Worm (Caenorhabditis elegans) whole organism, midembryonic: ENCODE data around the gene fbxb-95.

Source experiments
- cog-1 ChIP-seq: sonication (generic microtip); optimal IDR thresholded peaks from 2 replicates; lab custom pipeline; 2016; ENCODE audit warnings: missing genetic modification characterization, missing compliant biosample characterization
- med-1 ChIP-seq: sonication (generic microtip); optimal IDR thresholded peaks from 2 replicates; lab custom pipeline; 2017; ENCODE audit warnings: missing genetic modification characterization, mild to moderate bottlenecking, missing compliant biosample characterization, antibody characterized with exemption, missing genetic modification reagents; ENCODE audit not compliant: insufficient read depth
- ztf-29 ChIP-seq: fragments of 200-800 bp; sonication (Bioruptor generic); IDR thresholded peaks from 2 replicates; pipeline ENCODE4 v1.3.6; 2022; ENCODE audit warnings: missing genetic modification reagents, missing genetic modification characterization, missing compliant biosample characterization

DNA sequence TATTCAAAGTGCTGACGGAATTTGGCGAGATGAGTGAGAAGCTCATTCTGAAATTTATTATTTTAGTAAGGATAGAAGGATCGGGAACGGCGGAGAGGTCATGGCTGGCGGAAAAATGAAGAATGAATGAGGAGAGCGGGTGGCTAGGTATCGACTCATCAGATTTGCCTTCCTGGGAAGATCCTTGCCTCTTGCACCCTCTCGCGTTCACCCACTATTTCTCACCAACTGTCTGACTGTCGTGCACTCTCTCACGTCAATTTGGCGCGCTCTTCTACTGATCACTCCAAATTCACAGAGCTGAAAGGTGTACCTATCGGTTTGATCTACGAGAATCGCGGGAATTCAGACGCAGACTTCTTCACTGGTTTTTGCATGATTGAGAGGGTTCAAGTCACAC lies 6.1 kb upstream of the fbxb-95 start, which contains the start of gene fbxb-97:
- TF ChIP-seq ztf-29 (GFP tag; lab: Robert Waterston, UW) (no peak), cog-1 (tag; lab: Kevin White, UChicago) (no peak), med-1 (no peak)
